1 fruit fly cellular context compared by ENCODE assay signal in the genomic region with DNA sequence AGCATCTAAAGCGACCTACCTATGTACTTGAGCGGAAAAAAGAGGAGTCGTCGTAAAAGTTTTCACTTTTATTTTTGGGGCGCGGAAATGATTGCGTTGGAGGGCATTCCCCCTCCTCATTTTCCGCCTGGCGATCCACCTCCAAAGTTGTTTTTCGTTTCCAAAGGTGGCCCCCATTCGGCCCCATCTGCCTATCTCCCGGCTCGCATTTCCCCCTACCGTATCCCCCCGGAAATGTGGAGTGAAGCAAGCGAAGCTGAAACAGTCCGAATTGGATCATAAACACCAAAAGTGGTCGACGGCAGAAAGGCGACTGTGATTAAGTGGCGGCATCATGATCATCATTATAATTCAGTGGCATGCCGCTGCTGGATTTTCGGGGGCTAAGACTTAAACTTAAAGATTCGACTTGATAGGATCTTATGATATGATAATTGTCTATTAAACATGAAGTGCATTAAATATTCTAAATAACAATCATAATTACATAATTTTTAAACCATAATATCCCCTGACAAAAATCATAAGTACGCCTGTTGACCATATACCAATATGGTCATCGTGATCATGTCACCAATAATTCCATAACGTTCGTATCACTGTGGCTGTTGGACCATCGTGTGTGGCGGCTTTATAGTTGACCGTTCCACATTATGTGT.
TF ChIP-seq lines count a peak whose summit lies in the region.

No protein-coding gene starts in this region.

TF ChIP-seq in whole organism, embryonic, 481 proteins besides CTCF, POLR2A, EP300 and RAD21 (continued from another document and continues in another):
- TF ChIP-seq Usf (GFP tag; optimal IDR thresholded peaks at IDR 0.05; lab: Kevin White, UChicago) (no peak), Lhr (GFP tag; optimal IDR thresholded peaks at IDR 0.05; lab: Kevin White, UChicago) (peak; percentile 10), Drgx (GFP tag; IDR thresholded peaks at IDR 0.05; lab: Robert Waterston, UW) (peak; percentile 46; the same call in 1 of the 2 replicates), CG2120 (GFP tag; optimal IDR thresholded peaks at IDR 0.05; lab: Kevin White, UChicago) (peak; percentile 82), nerfin-2 (GFP tag; IDR thresholded peaks at IDR 0.05; lab: Robert Waterston, UW; ENCODE audit: partially characterized antibody) (no peak), CG3726 (GFP tag; IDR thresholded peaks at IDR 0.05; lab: Robert Waterston, UW) (peak; percentile 50; the same call in 1 of the 3 replicates), CG12391 (tag; optimal IDR thresholded peaks at IDR 0.05; lab: Kevin White, UChicago) (peak; percentile 78), CG9817 (tag; optimal IDR thresholded peaks at IDR 0.05; lab: Kevin White, UChicago) (peak; percentile 72), z (GFP tag; IDR thresholded peaks at IDR 0.05; lab: Robert Waterston, UW) (no peak), CG10267 (tag; optimal IDR thresholded peaks at IDR 0.05; lab: Kevin White, UChicago) (peak; percentile 55), lov (optimal IDR thresholded peaks at IDR 0.05; lab: Kevin White, UChicago) (no peak), lov (GFP tag; IDR thresholded peaks at IDR 0.05; lab: Robert Waterston, UW) (no peak), ERR (GFP tag; optimal IDR thresholded peaks at IDR 0.05; lab: Kevin White, UChicago) (no peak), CG1647 (GFP tag; optimal IDR thresholded peaks at IDR 0.05; lab: Kevin White, UChicago) (peak; percentile 51), Lim3 (GFP tag; IDR thresholded peaks at IDR 0.05; lab: Robert Waterston, UW) (no peak), CG33213 (GFP tag; optimal IDR thresholded peaks at IDR 0.05; lab: Kevin White, UChicago) (peak; percentile 27), amos (GFP tag; IDR thresholded peaks at IDR 0.05; lab: Robert Waterston, UW; ENCODE audit: partially characterized antibody) (no peak; the same call in 1 of the 2 replicates), Pdp1 (GFP tag; optimal IDR thresholded peaks at IDR 0.05; lab: Kevin White, UChicago) (peak; percentile 67 to 73), Bteb2 (GFP tag; optimal IDR thresholded peaks at IDR 0.05; lab: Kevin White, UChicago) (peak; percentile 63), az2 (GFP tag; optimal IDR thresholded peaks at IDR 0.05; lab: Kevin White, UChicago) (peak; percentile 61), Xbp1 (GFP tag; optimal IDR thresholded peaks at IDR 0.05; lab: Kevin White, UChicago) (peak; percentile 79), maf-S (GFP tag; optimal IDR thresholded peaks at IDR 0.05; lab: Kevin White, UChicago) (no peak), CG12155 (GFP tag; optimal IDR thresholded peaks at IDR 0.05; lab: Kevin White, UChicago) (peak; percentile 64), sob (GFP tag; IDR thresholded peaks at IDR 0.05; lab: Robert Waterston, UW) (peak; percentile 82), CG13424 (tag; optimal IDR thresholded peaks at IDR 0.05; lab: Kevin White, UChicago) (peak; percentile 82), CG6175 (GFP tag; IDR thresholded peaks at IDR 0.05; lab: Robert Waterston, UW) (0 out of 3 replicates have a peak, but pooled peaks have one; percentile 50), grau (tag; optimal IDR thresholded peaks at IDR 0.05; lab: Kevin White, UChicago) (peak; percentile 81), E2f1 (GFP tag; IDR thresholded peaks at IDR 0.05; lab: Robert Waterston, UW) (peak; percentile 74), CG13287 (GFP tag; IDR thresholded peaks at IDR 0.05; lab: Robert Waterston, UW; ENCODE audit: partially characterized antibody) (no peak), her (GFP tag; optimal IDR thresholded peaks at IDR 0.05; lab: Kevin White, UChicago) (no peak), CG10209 (GFP tag; optimal IDR thresholded peaks at IDR 0.05; lab: Kevin White, UChicago) (peak; percentile 75), hbn (GFP tag; IDR thresholded peaks at IDR 0.05; lab: Robert Waterston, UW; ENCODE audit: partially characterized antibody) (no peak), Awh (GFP tag; IDR thresholded peaks at IDR 0.05; lab: Robert Waterston, UW) (peak; percentile 41; the same call in 1 of the 2 replicates), CG12219 (GFP tag; optimal IDR thresholded peaks at IDR 0.05; lab: Kevin White, UChicago) (peak; percentile 63), Doc2 (GFP tag; IDR thresholded peaks at IDR 0.05; lab: Robert Waterston, UW) (no peak), ham (GFP tag; IDR thresholded peaks at IDR 0.05; lab: Robert Waterston, UW) (no peak), Meics (GFP tag; optimal IDR thresholded peaks at IDR 0.05; lab: Kevin White, UChicago) (peak; percentile 71), toy (GFP tag; IDR thresholded peaks at IDR 0.05; lab: Robert Waterston, UW) (no peak), hkb (optimal IDR thresholded peaks at IDR 0.05; lab: Kevin White, UChicago) (no peak), hkb (GFP tag; IDR thresholded peaks at IDR 0.05; lab: Robert Waterston, UW) (peak; percentile 79), sim (GFP tag; IDR thresholded peaks at IDR 0.05; lab: Robert Waterston, UW) (no peak), CG32767 (GFP tag; IDR thresholded peaks at IDR 0.05; lab: Robert Waterston, UW) (peak; percentile 73), Mes4 (GFP tag; optimal IDR thresholded peaks at IDR 0.05; lab: Kevin White, UChicago) (peak; percentile 2), da (GFP tag; optimal IDR thresholded peaks at IDR 0.05; lab: Kevin White, UChicago) (no peak), p53 (GFP tag; optimal IDR thresholded peaks at IDR 0.05; lab: Kevin White, UChicago) (no peak), CG18619 (GFP tag; optimal IDR thresholded peaks at IDR 0.05; lab: Kevin White, UChicago) (peak; percentile 63), Abd-B (GFP tag; optimal IDR thresholded peaks at IDR 0.05; lab: Kevin White, UChicago) (peak; percentile 51), Fer1 (GFP tag; optimal IDR thresholded peaks at IDR 0.05; lab: Kevin White, UChicago) (peak; percentile 77), CG9437 (GFP tag; optimal IDR thresholded peaks at IDR 0.05; lab: Kevin White, UChicago) (peak; percentile 47), CG4854 (GFP tag; optimal IDR thresholded peaks at IDR 0.05; lab: Kevin White, UChicago) (peak; percentile 44), CG6654 (GFP tag; optimal IDR thresholded peaks at IDR 0.05; lab: Kevin White, UChicago) (peak; percentile 18), Adf1 (GFP tag; IDR thresholded peaks at IDR 0.05; lab: Robert Waterston, UW) (peak; percentile 9; the same call in 1 of the 2 replicates), CG1529 (GFP tag; optimal IDR thresholded peaks at IDR 0.05; lab: Kevin White, UChicago) (peak; percentile 58), ato (GFP tag; IDR thresholded peaks at IDR 0.05; lab: Robert Waterston, UW; ENCODE audit: partially characterized antibody) (no peak), Stat92E (GFP tag; optimal IDR thresholded peaks at IDR 0.05; lab: Kevin White, UChicago) (no peak), CG30020 (tag; optimal IDR thresholded peaks at IDR 0.05; lab: Kevin White, UChicago) (no peak), CG10321 (GFP tag; IDR thresholded peaks at IDR 0.05; lab: Robert Waterston, UW) (no peak), fd3F (GFP tag; optimal IDR thresholded peaks at IDR 0.05; lab: Kevin White, UChicago) (peak; percentile 64), Deaf1 (tag; optimal IDR thresholded peaks at IDR 0.05; lab: Kevin White, UChicago) (peak; percentile 35), Aef1 (GFP tag; IDR thresholded peaks at IDR 0.05; lab: Robert Waterston, UW) (peak; percentile 42; the same call in 2 of the 3 replicates), fd96Cb (tag; optimal IDR thresholded peaks at IDR 0.05; lab: Kevin White, UChicago) (peak; percentile 74), nerfin-1 (tag; optimal IDR thresholded peaks at IDR 0.05; lab: Kevin White, UChicago) (peak; percentile 56), Rx (GFP tag; IDR thresholded peaks at IDR 0.05; lab: Robert Waterston, UW) (peak; percentile 39; the same call in 1 of the 2 replicates), CG7839 (tag; optimal IDR thresholded peaks at IDR 0.05; lab: Kevin White, UChicago) (peak; percentile 78), en (GFP tag; optimal IDR thresholded peaks at IDR 0.05; lab: Kevin White, UChicago) (no peak), Camta (GFP tag; optimal IDR thresholded peaks at IDR 0.05; lab: Kevin White, UChicago) (no peak), shn (GFP tag; optimal IDR thresholded peaks at IDR 0.05; lab: Kevin White, UChicago) (peak; percentile 45), gsb-n (tag; optimal IDR thresholded peaks at IDR 0.05; lab: Kevin White, UChicago) (peak; percentile 62), Atf6 (GFP tag; IDR thresholded peaks at IDR 0.05; lab: Robert Waterston, UW) (peak; percentile 62; the same call in 1 of the 2 replicates), gem (tag; optimal IDR thresholded peaks at IDR 0.05; lab: Kevin White, UChicago) (peak; percentile 86), Atf3 (GFP tag; optimal IDR thresholded peaks at IDR 0.05; lab: Kevin White, UChicago) (peak; percentile 9), CG7987 (GFP tag; optimal IDR thresholded peaks at IDR 0.05; lab: Kevin White, UChicago) (peak; percentile 2), abd-A (tag; optimal IDR thresholded peaks at IDR 0.05; lab: Kevin White, UChicago) (no peak), CG8359 (GFP tag; optimal IDR thresholded peaks at IDR 0.05; lab: Kevin White, UChicago; ENCODE audit: borderline replicate concordance) (no peak), tgo (GFP tag; IDR thresholded peaks at IDR 0.05; lab: Robert Waterston, UW) (peak; percentile 58; the same call in 2 of the 3 replicates), fu2 (GFP tag; optimal IDR thresholded peaks at IDR 0.05; lab: Kevin White, UChicago) (no peak), insv (GFP tag; optimal IDR thresholded peaks at IDR 0.05; lab: Kevin White, UChicago) (no peak), TFAM (GFP tag; optimal IDR thresholded peaks at IDR 0.05; lab: Kevin White, UChicago) (peak; percentile 0), CG14441 (GFP tag; IDR thresholded peaks at IDR 0.05; lab: Robert Waterston, UW) (peak; percentile 74), Dip3 (GFP tag; optimal IDR thresholded peaks at IDR 0.05; lab: Kevin White, UChicago) (peak; percentile 20), CG17829 (tag; optimal IDR thresholded peaks at IDR 0.05; lab: Kevin White, UChicago) (peak; percentile 74), psq (GFP tag; optimal IDR thresholded peaks at IDR 0.05; lab: Kevin White, UChicago) (no peak), klu (GFP tag; IDR thresholded peaks at IDR 0.05; lab: Robert Waterston, UW) (peak; percentile 62), pb (GFP tag; optimal IDR thresholded peaks at IDR 0.05; lab: Kevin White, UChicago) (no peak), Fer2 (tag; optimal IDR thresholded peaks at IDR 0.05; lab: Kevin White, UChicago) (peak; percentile 34), ab (GFP tag; optimal IDR thresholded peaks at IDR 0.05; lab: Kevin White, UChicago) (no peak), CG11695 (GFP tag; IDR thresholded peaks at IDR 0.05; lab: Robert Waterston, UW) (peak; percentile 65), CG16815 (GFP tag; optimal IDR thresholded peaks at IDR 0.05; lab: Kevin White, UChicago) (peak; percentile 32), H15 (GFP tag; IDR thresholded peaks at IDR 0.05; lab: Robert Waterston, UW) (peak; percentile 51; the same call in 1 of the 3 replicates), CG31388 (GFP tag; optimal IDR thresholded peaks at IDR 0.05; lab: Kevin White, UChicago) (no peak), CG14710 (tag; optimal IDR thresholded peaks at IDR 0.05; lab: Kevin White, UChicago) (peak; percentile 36), Chrac-16 (GFP tag; optimal IDR thresholded peaks at IDR 0.05; lab: Kevin White, UChicago) (peak; percentile 33), Hmr (GFP tag; optimal IDR thresholded peaks at IDR 0.05; lab: Kevin White, UChicago) (peak; percentile 78), unpg (GFP tag; optimal IDR thresholded peaks at IDR 0.05; lab: Kevin White, UChicago) (peak; percentile 84), NFAT (GFP tag; IDR thresholded peaks at IDR 0.05; lab: Robert Waterston, UW) (peak; percentile 46; the same call in 1 of the 2 replicates), nau (GFP tag; optimal IDR thresholded peaks at IDR 0.05; lab: Kevin White, UChicago) (peak; percentile 62), HmgZ (tag; optimal IDR thresholded peaks at IDR 0.05; lab: Kevin White, UChicago) (peak; percentile 24), pita (GFP tag; optimal IDR thresholded peaks at IDR 0.05; lab: Kevin White, UChicago) (no peak), Hr39 (optimal IDR thresholded peaks at IDR 0.05; lab: Kevin White, UChicago) (no peak), gt (GFP tag; IDR thresholded peaks at IDR 0.05; lab: Robert Waterston, UW) (no peak), dan (GFP tag; IDR thresholded peaks at IDR 0.05; lab: Robert Waterston, UW) (no peak), chm (GFP tag; IDR thresholded peaks at IDR 0.05; lab: Robert Waterston, UW) (peak; percentile 59), CG7786 (GFP tag; optimal IDR thresholded peaks at IDR 0.05; lab: Kevin White, UChicago) (peak; percentile 15), Dbx (GFP tag; IDR thresholded peaks at IDR 0.05; lab: Robert Waterston, UW) (peak; percentile 64; the same call in 2 of the 3 replicates), cwo (GFP tag; optimal IDR thresholded peaks at IDR 0.05; lab: Kevin White, UChicago) (peak; percentile 71), Dfd (GFP tag; optimal IDR thresholded peaks at IDR 0.05; lab: Kevin White, UChicago) (no peak), lilli (GFP tag; optimal IDR thresholded peaks at IDR 0.05; lab: Kevin White, UChicago) (peak; percentile 73), CG5245 (GFP tag; optimal IDR thresholded peaks at IDR 0.05; lab: Kevin White, UChicago) (peak; percentile 23), Eip74EF (GFP tag; optimal IDR thresholded peaks at IDR 0.05; lab: Kevin White, UChicago) (peak in 1 of 2 experiments; percentile 77), mam (GFP tag; optimal IDR thresholded peaks at IDR 0.05; lab: Kevin White, UChicago) (peak; percentile 29), chif (GFP tag; optimal IDR thresholded peaks at IDR 0.05; lab: Kevin White, UChicago) (peak; percentile 17 to 61), HmgD (GFP tag; optimal IDR thresholded peaks at IDR 0.05; lab: Kevin White, UChicago) (no peak), ac (GFP tag; optimal IDR thresholded peaks at IDR 0.05; lab: Kevin White, UChicago) (no peak), CG5180 (GFP tag; optimal IDR thresholded peaks at IDR 0.05; lab: Kevin White, UChicago) (peak; percentile 64), Hr3 (GFP tag; optimal IDR thresholded peaks at IDR 0.05; lab: Kevin White, UChicago) (peak; percentile 76), CG3847 (GFP tag; IDR thresholded peaks at IDR 0.05; lab: Robert Waterston, UW) (peak; percentile 71), Hr78 (GFP tag; optimal IDR thresholded peaks at IDR 0.05; lab: Kevin White, UChicago) (peak in 1 of 2 experiments; percentile 36), CG8281 (tag; optimal IDR thresholded peaks at IDR 0.05; lab: Kevin White, UChicago) (peak; percentile 54), CG1024 (GFP tag; IDR thresholded peaks at IDR 0.05; lab: Robert Waterston, UW) (peak; percentile 50; the same call in 1 of the 2 replicates), unc-4 (GFP tag; IDR thresholded peaks at IDR 0.05; lab: Robert Waterston, UW; ENCODE audit: partially characterized antibody) (no peak), CG14667 (GFP tag; IDR thresholded peaks at IDR 0.05; lab: Robert Waterston, UW) (peak; percentile 37; the same call in 1 of the 2 replicates), CG31224 (GFP tag; IDR thresholded peaks at IDR 0.05; lab: Robert Waterston, UW) (peak; percentile 42; the same call in 1 of the 2 replicates)
